Worm (Caenorhabditis elegans) whole organism, dauer: ENCODE measurements around the gene ephx-1.

ENCODE experiments used
- unc-62 ChIP-seq: sonication (generic microtip); optimal IDR thresholded peaks from 2 replicates; lab custom pipeline; 2017; ENCODE audit warnings: missing biosample characterization, missing genetic modification reagents, missing genetic modification characterization

ephx-1 gene

ce11 chrII:4025462-4025861, 20.7 kb downstream of the ephx-1 start, which contains the start of gene K07D4.5:
TSS of gene K07D4.5 (minus strand) at chrII:4025562.
- TF ChIP-seq unc-62 (GFP tag; lab: Kevin White, UChicago), result no peak

- TF ChIP-seq unc-62 (GFP tag; lab: Kevin White, UChicago), result no peak
Observed at ce11 chrII:4028276-4028675, 23.6 kb downstream of the ephx-1 start, which contains the start of gene K07D4.9. TSS of gene K07D4.9 (plus strand) at chrII:4028576.

- TF ChIP-seq unc-62 (GFP tag; lab: Kevin White, UChicago), result no peak
Observed at ce11 chrII:4032293-4032692, 27.6 kb downstream of the ephx-1 start, which contains the start of gene K07D4.4. TSS of gene K07D4.4 (minus strand) at chrII:4032393.

ce11 chrII:4038541-4038940, 33.8 kb downstream of the ephx-1 start, which contains the start of gene pqn-48:
TSS of gene pqn-48 (plus strand) at chrII:4038884.
- no peak for TF ChIP-seq unc-62 (GFP tag; lab: Kevin White, UChicago)

- no peak for TF ChIP-seq unc-62 (GFP tag; lab: Kevin White, UChicago)
Observed at ce11 chrII:4040066-4040465, 35.4 kb downstream of the ephx-1 start.

ce11 chrII:4042696-4043095, 38.0 kb downstream of the ephx-1 start:
- no peak for TF ChIP-seq unc-62 (GFP tag; lab: Kevin White, UChicago)

ce11 chrII:4044349-4044748, 39.6 kb downstream of the ephx-1 start, which contains the start of gene rpn-11:
TSS of gene rpn-11 (minus strand) at chrII:4044546.
- no peak for TF ChIP-seq unc-62 (GFP tag; lab: Kevin White, UChicago)

- TF ChIP-seq unc-62 (GFP tag; lab: Kevin White, UChicago), result no peak
Observed at ce11 chrII:4045396-4045795, 40.7 kb downstream of the ephx-1 start, which contains the start of gene K07D4.2. TSS of gene K07D4.2 (minus strand) at chrII:4045496.

ce11 chrII:4062477-4062876, 57.8 kb downstream of the ephx-1 start, which contains the start of gene gadr-4:
TSS of gene gadr-4 (minus strand) at chrII:4062577.
- no peak for TF ChIP-seq unc-62 (GFP tag; lab: Kevin White, UChicago)

ce11 chrII:4063997-4064396, 59.3 kb downstream of the ephx-1 start, which contains the start of gene fbxb-118:
TSS of gene fbxb-118 (minus strand) at chrII:4064097.
- TF ChIP-seq unc-62 (GFP tag; lab: Kevin White, UChicago), result no peak
